Fruit fly (Drosophila melanogaster) whole organism, embryonic: ENCODE data around the gene Spase25.
A peak's percentile ranks its signal among the peaks of the same experiment; 100 is the strongest.

Source experiments
- Abd-B ChIP-seq: fragments of 200-800 bp; sonication (Bioruptor generic); optimal IDR thresholded peaks from 2 replicates; lab custom pipeline; 2018; ENCODE audit warnings: missing biosample characterization, mild to moderate bottlenecking, missing genetic modification characterization, moderate library complexity
- BEAF-32 ChIP-seq: fragments of 200-800 bp; sonication (Bioruptor generic); optimal IDR thresholded peaks from 3 replicates; lab custom pipeline; 2017; ENCODE audit warnings: missing biosample characterization, missing genetic modification characterization, mild to moderate bottlenecking, moderate library complexity, missing genetic modification reagents
- CG1024 ChIP-seq: fragments of 200-800 bp; sonication (Bioruptor generic); IDR thresholded peaks from 2 replicates; pipeline ENCODE4 v1.3.6; 2022; ENCODE audit warnings: missing biosample characterization, missing genetic modification characterization
- CG10366 ChIP-seq: fragments of 200-800 bp; sonication (Bioruptor generic); IDR thresholded peaks from 2 replicates; pipeline ENCODE4 v1.3.6; 2022; ENCODE audit warnings: missing biosample characterization, missing genetic modification characterization
- CG12391 ChIP-seq: fragments of 200-800 bp; sonication (Bioruptor generic); optimal IDR thresholded peaks from 3 replicates; lab custom pipeline; 2018; ENCODE audit warnings: missing biosample characterization, mild to moderate bottlenecking, missing genetic modification characterization, moderate library complexity
- CG13775 ChIP-seq: fragments of 200-800 bp; sonication (Bioruptor generic); optimal IDR thresholded peaks from 3 replicates; lab custom pipeline; 2017; ENCODE audit warnings: missing biosample characterization, mild to moderate bottlenecking, missing genetic modification characterization
- CG14441 ChIP-seq: fragments of 200-800 bp; sonication (Bioruptor generic); IDR thresholded peaks from 2 replicates; pipeline ENCODE4 v1.3.6; 2022; ENCODE audit warnings: missing biosample characterization, missing genetic modification characterization
- CG14710 ChIP-seq: fragments of 200-800 bp; sonication (Bioruptor generic); optimal IDR thresholded peaks from 3 replicates; lab custom pipeline; 2019; ENCODE audit warnings: missing biosample characterization, mild to moderate bottlenecking, missing genetic modification characterization, moderate library complexity
- CG15479 ChIP-seq: fragments of 200-800 bp; sonication (Bioruptor generic); optimal IDR thresholded peaks from 3 replicates; lab custom pipeline; 2019; ENCODE audit warnings: missing biosample characterization, mild to moderate bottlenecking, missing genetic modification characterization, moderate library complexity
- CG15601 ChIP-seq: fragments of 200-800 bp; sonication (Bioruptor generic); optimal IDR thresholded peaks from 3 replicates; lab custom pipeline; 2019; ENCODE audit warnings: missing biosample characterization, mild to moderate bottlenecking, missing genetic modification characterization, moderate library complexity
- CG16815 ChIP-seq: fragments of 200-800 bp; sonication (Bioruptor generic); optimal IDR thresholded peaks from 3 replicates; lab custom pipeline; 2017; ENCODE audit warnings: missing biosample characterization, mild to moderate bottlenecking, missing genetic modification characterization
- CG17186 ChIP-seq: fragments of 200-800 bp; sonication (Bioruptor generic); optimal IDR thresholded peaks from 3 replicates; lab custom pipeline; 2017; ENCODE audit warnings: missing biosample characterization, missing genetic modification reagents, missing genetic modification characterization
- CG17829 ChIP-seq: fragments of 200-800 bp; optimal IDR thresholded peaks from 2 replicates; lab custom pipeline; 2019; ENCODE audit warnings: missing biosample characterization, mild to moderate bottlenecking, missing genetic modification characterization, moderate library complexity
- CG17912 ChIP-seq: fragments of 200-800 bp; sonication (Bioruptor generic); optimal IDR thresholded peaks from 2 replicates; lab custom pipeline; 2018; ENCODE audit warnings: missing biosample characterization, mild to moderate bottlenecking, missing genetic modification characterization
- CG1792 ChIP-seq: fragments of 200-800 bp; sonication (Bioruptor generic); optimal IDR thresholded peaks from 2 replicates; lab custom pipeline; 2016; ENCODE audit warnings: missing biosample characterization, missing genetic modification characterization
- CG34422 ChIP-seq: fragments of 200-800 bp; sonication (Bioruptor generic); IDR thresholded peaks from 3 replicates; pipeline ENCODE4 v1.3.6; 2022; ENCODE audit warnings: missing biosample characterization, missing genetic modification characterization
- CG4820 ChIP-seq: fragments of 200-800 bp; sonication (Bioruptor generic); optimal IDR thresholded peaks from 3 replicates; lab custom pipeline; 2016; ENCODE audit warnings: missing biosample characterization, missing genetic modification characterization
- CG5953 ChIP-seq: fragments of 200-800 bp; sonication (Bioruptor generic); IDR thresholded peaks from 2 replicates; pipeline ENCODE4 v1.3.6; 2022; ENCODE audit warnings: missing biosample characterization, missing genetic modification characterization
- CG6175 ChIP-seq: fragments of 200-800 bp; sonication (Bioruptor generic); IDR thresholded peaks from 3 replicates; pipeline ENCODE4 v1.3.6; 2022; ENCODE audit warnings: missing biosample characterization, missing genetic modification characterization
- CG8359 ChIP-seq: fragments of 200-800 bp; sonication (Bioruptor generic); optimal IDR thresholded peaks from 2 replicates; lab custom pipeline; 2017; ENCODE audit warnings: missing biosample characterization, mild to moderate bottlenecking, missing genetic modification characterization, borderline replicate concordance
- CG9437 ChIP-seq: fragments of 200-800 bp; sonication (Bioruptor generic); optimal IDR thresholded peaks from 2 replicates; lab custom pipeline; 2018; ENCODE audit warnings: missing biosample characterization, mild to moderate bottlenecking, missing genetic modification characterization
- CTCF ChIP-seq: fragments of 200-800 bp; sonication (Bioruptor generic); optimal IDR thresholded peaks from 2 replicates; lab custom pipeline; 2017; ENCODE audit warnings: missing biosample characterization, mild to moderate bottlenecking, missing genetic modification characterization, moderate library complexity
- Dbx ChIP-seq: fragments of 200-800 bp; sonication (Bioruptor generic); IDR thresholded peaks from 3 replicates; pipeline ENCODE4 v1.3.6; 2022; ENCODE audit warnings: missing biosample characterization, missing genetic modification characterization
- Elba2 ChIP-seq: fragments of 200-800 bp; sonication (Bioruptor generic); optimal IDR thresholded peaks from 3 replicates; lab custom pipeline; 2016; ENCODE audit warnings: missing biosample characterization, missing genetic modification characterization
- Ets65A ChIP-seq: fragments of 200-800 bp; sonication (Bioruptor generic); peaks from one replicate; lab custom pipeline; 2016; ENCODE audit warnings: missing biosample characterization, missing genetic modification characterization
- HLH4C ChIP-seq: fragments of 200-800 bp; sonication (Bioruptor generic); IDR thresholded peaks from 3 replicates; pipeline ENCODE4 v1.3.6; 2022; ENCODE audit warnings: missing biosample characterization, missing genetic modification characterization; ENCODE audit not compliant: partially characterized antibody
- Mes4 ChIP-seq: fragments of 200-800 bp; sonication (Bioruptor generic); optimal IDR thresholded peaks from 2 replicates; lab custom pipeline; 2016; ENCODE audit warnings: missing biosample characterization, missing genetic modification characterization
- PHDP ChIP-seq: fragments of 200-800 bp; sonication (Bioruptor generic); optimal IDR thresholded peaks from 3 replicates; lab custom pipeline; 2018; ENCODE audit warnings: missing biosample characterization, mild to moderate bottlenecking, missing genetic modification characterization, moderate library complexity
- Rfx ChIP-seq: fragments of 200-800 bp; sonication (Bioruptor generic); IDR thresholded peaks from 2 replicates; pipeline ENCODE4 v1.3.6; 2022; ENCODE audit warnings: missing biosample characterization, missing genetic modification characterization
- Sox102F ChIP-seq: fragments of 200-800 bp; sonication (Bioruptor generic); optimal IDR thresholded peaks from 2 replicates; lab custom pipeline; 2018; ENCODE audit warnings: missing biosample characterization, mild to moderate bottlenecking, missing genetic modification characterization, moderate library complexity
- ac ChIP-seq: fragments of 200-800 bp; sonication (Bioruptor generic); optimal IDR thresholded peaks from 3 replicates; lab custom pipeline; 2017; ENCODE audit warnings: missing biosample characterization, mild to moderate bottlenecking, missing genetic modification characterization
- ato ChIP-seq: fragments of 200-800 bp; sonication (Bioruptor generic); IDR thresholded peaks from 2 replicates; pipeline ENCODE4 v1.3.6; 2022; ENCODE audit warnings: missing biosample characterization, missing genetic modification characterization; ENCODE audit not compliant: partially characterized antibody
- bab2 ChIP-seq: fragments of 200-800 bp; sonication (Bioruptor generic); optimal IDR thresholded peaks from 2 replicates; lab custom pipeline; 2016; ENCODE audit warnings: missing biosample characterization, missing genetic modification characterization
- bcd ChIP-seq: fragments of 200-800 bp; sonication (Bioruptor generic); optimal IDR thresholded peaks from 2 replicates; lab custom pipeline; 2017; ENCODE audit warnings: missing biosample characterization, mild to moderate bottlenecking, missing genetic modification characterization
- dmrt11E ChIP-seq: fragments of 200-800 bp; sonication (Bioruptor generic); optimal IDR thresholded peaks from 3 replicates; lab custom pipeline; 2018; ENCODE audit warnings: missing biosample characterization, mild to moderate bottlenecking, missing genetic modification characterization, moderate library complexity
- eyg ChIP-seq: fragments of 200-800 bp; sonication (Bioruptor generic); optimal IDR thresholded peaks from 3 replicates; lab custom pipeline; 2016; ENCODE audit warnings: missing biosample characterization, missing genetic modification characterization
- fd96Cb ChIP-seq: fragments of 200-800 bp; sonication (Bioruptor generic); optimal IDR thresholded peaks from 2 replicates; lab custom pipeline; 2018; ENCODE audit warnings: missing biosample characterization, mild to moderate bottlenecking, missing genetic modification characterization, moderate library complexity
- gfzf ChIP-seq: fragments of 200-800 bp; sonication (Bioruptor generic); optimal IDR thresholded peaks from 2 replicates; lab custom pipeline; 2016; ENCODE audit warnings: missing biosample characterization, mild to moderate bottlenecking, missing genetic modification characterization, moderate library complexity
- gsb-n ChIP-seq: fragments of 200-800 bp; sonication (Bioruptor generic); optimal IDR thresholded peaks from 3 replicates; lab custom pipeline; 2018; ENCODE audit warnings: missing biosample characterization, mild to moderate bottlenecking, missing genetic modification characterization
- kah ChIP-seq: fragments of 200-800 bp; sonication (Bioruptor generic); optimal IDR thresholded peaks from 2 replicates; lab custom pipeline; 2018; ENCODE audit warnings: missing biosample characterization, mild to moderate bottlenecking, missing genetic modification characterization
- lab ChIP-seq: fragments of 200-800 bp; sonication (Bioruptor generic); optimal IDR thresholded peaks from 3 replicates; lab custom pipeline; 2017; ENCODE audit warnings: missing biosample characterization, missing genetic modification characterization, mild to moderate bottlenecking, moderate library complexity, missing genetic modification reagents
- onecut ChIP-seq: fragments of 200-800 bp; sonication (Bioruptor generic); IDR thresholded peaks from 2 replicates; pipeline ENCODE4 v1.3.6; 2022; ENCODE audit warnings: missing biosample characterization, missing genetic modification characterization
- pho ChIP-seq: fragments of 200-800 bp; sonication (Bioruptor generic); optimal IDR thresholded peaks from 2 replicates; lab custom pipeline; 2016; ENCODE audit warnings: missing biosample characterization, missing genetic modification characterization
- sc ChIP-seq, 3 experiments: fragments of >200 bp in 2 of 3; fragments of 200-800 bp in 1 of 3; sonication (Bioruptor generic) in 1 of 3; optimal IDR thresholded peaks; 2 replicates in 2 of 3; 3 replicates in 1 of 3; lab custom pipeline; 2017; ENCODE audit warnings: mild to moderate bottlenecking in 1 of 3, missing biosample characterization in 1 of 3, missing genetic modification characterization in 1 of 3, missing genetic modification reagents in 1 of 3
- scrt ChIP-seq: fragments of 200-800 bp; sonication (Bioruptor generic); optimal IDR thresholded peaks from 2 replicates; lab custom pipeline; 2018; ENCODE audit warnings: missing biosample characterization, mild to moderate bottlenecking, missing genetic modification characterization, moderate library complexity
- sisA ChIP-seq: fragments of 200-800 bp; sonication (Bioruptor generic); IDR thresholded peaks from 2 replicates; pipeline ENCODE4 v1.3.6; 2022; ENCODE audit warnings: missing biosample characterization, missing genetic modification characterization
- slp2 ChIP-seq: fragments of 200-800 bp; sonication (Bioruptor generic); optimal IDR thresholded peaks from 2 replicates; lab custom pipeline; 2016; ENCODE audit warnings: missing biosample characterization, missing genetic modification characterization
- stwl ChIP-seq: fragments of 200-800 bp; sonication (Bioruptor generic); optimal IDR thresholded peaks from 3 replicates; lab custom pipeline; 2018; ENCODE audit warnings: missing biosample characterization, mild to moderate bottlenecking, missing genetic modification characterization, moderate library complexity
- tx ChIP-seq: fragments of 200-800 bp; sonication (Bioruptor generic); optimal IDR thresholded peaks from 2 replicates; lab custom pipeline; 2016; ENCODE audit warnings: missing biosample characterization, missing genetic modification characterization
- vfl ChIP-seq: fragments of 200-800 bp; sonication (Bioruptor generic); optimal IDR thresholded peaks from 2 replicates; lab custom pipeline; 2016; ENCODE audit warnings: missing biosample characterization, missing genetic modification characterization

Spase25 gene

dm6 chrX:11494731-11495277 lies 9.8 kb downstream of the Spase25 start (continued):
- TF ChIP-seq ac = peak; percentile 45
- TF ChIP-seq CG1024 = no peak
- 0 out of 2 replicates have a peak, but pooled peaks have one; percentile 23 for TF ChIP-seq CG14441 (GFP tag; lab: Robert Waterston, UW)
- peak; percentile 74 for TF ChIP-seq CG13775
- TF ChIP-seq scrt = no peak
- TF ChIP-seq bcd (GFP tag; lab: Kevin White, UChicago) = peak; percentile 56
- TF ChIP-seq CG1792 = peak; percentile 52
- peak; percentile 38 for TF ChIP-seq CG9437 (GFP tag; lab: Kevin White, UChicago)
- peak; percentile 62 for TF ChIP-seq lab
- TF ChIP-seq CG17186 = peak; percentile 47
- TF ChIP-seq bab2 (GFP tag; lab: Kevin White, UChicago) = peak; percentile 52
- no peak for TF ChIP-seq stwl (tag; lab: Kevin White, UChicago)
- no peak for TF ChIP-seq HLH4C (GFP tag; lab: Robert Waterston, UW)
- peak; percentile 85 for TF ChIP-seq fd96Cb (tag; lab: Kevin White, UChicago)
- TF ChIP-seq CG16815 = peak; percentile 79
- peak; percentile 63 for TF ChIP-seq CG15479 (GFP tag; lab: Kevin White, UChicago)
- peak; percentile 45 for TF ChIP-seq kah
- peak; percentile 87 for TF ChIP-seq CG14710 (tag; lab: Kevin White, UChicago)
- TF ChIP-seq Sox102F (GFP tag; lab: Kevin White, UChicago) = peak; percentile 73
- TF ChIP-seq dmrt11E (tag; lab: Kevin White, UChicago) = peak; percentile 92
- peak; percentile 41 for TF ChIP-seq Rfx (GFP tag; lab: Robert Waterston, UW)
- peak; percentile 68 for TF ChIP-seq CG4820 (GFP tag; lab: Kevin White, UChicago)
- peak; percentile 61; the same call in 1 of the 3 replicates for TF ChIP-seq CG34422 (GFP tag; lab: Robert Waterston, UW)
- no peak for TF ChIP-seq ato
- no peak for TF ChIP-seq CG5953 (GFP tag; lab: Robert Waterston, UW)
- TF ChIP-seq CG17912 (GFP tag; lab: Kevin White, UChicago) = no peak
- TF ChIP-seq vfl (GFP tag; lab: Kevin White, UChicago) = no peak
- TF ChIP-seq BEAF-32 (GFP tag; lab: Kevin White, UChicago) = no peak
- peak; percentile 92 for TF ChIP-seq Ets65A
- TF ChIP-seq gsb-n = peak; percentile 82
- no peak for TF ChIP-seq Elba2 (GFP tag; lab: Kevin White, UChicago)
- no peak for TF ChIP-seq gfzf (GFP tag; lab: Kevin White, UChicago)
- peak; percentile 41 for TF ChIP-seq tx (GFP tag; lab: Kevin White, UChicago)
- TF ChIP-seq CG10366 (GFP tag; lab: Robert Waterston, UW) = 0 out of 2 replicates have a peak, but pooled peaks have one; percentile 34
- TF ChIP-seq CG6175 (GFP tag; lab: Robert Waterston, UW) = no peak
- TF ChIP-seq eyg (GFP tag; lab: Kevin White, UChicago) = no peak
- TF ChIP-seq pho (GFP tag; lab: Kevin White, UChicago) = peak; percentile 6
- no peak for TF ChIP-seq Dbx
- TF ChIP-seq CG15601 (tag; lab: Kevin White, UChicago) = peak; percentile 84
- TF ChIP-seq CG8359 = peak; percentile 61
- TF ChIP-seq onecut = peak; percentile 51
- TF ChIP-seq CG12391 (tag; lab: Kevin White, UChicago) = peak; percentile 80
- peak; percentile 74 for TF ChIP-seq Mes4 (GFP tag; lab: Kevin White, UChicago)
- TF ChIP-seq sc (optimal IDR thresholded peaks at IDR 0.05; lab: Kevin White, UChicago) = no peak
- peak; percentile 70 for TF ChIP-seq sc (GFP tag; optimal IDR thresholded peaks at IDR 0.05; lab: Kevin White, UChicago)
- peak; percentile 48 for TF ChIP-seq Abd-B (GFP tag; lab: Kevin White, UChicago)
- peak; percentile 70 for TF ChIP-seq slp2
- TF ChIP-seq sisA (GFP tag; lab: Robert Waterston, UW) = peak; percentile 64
- peak; percentile 14 for TF ChIP-seq CTCF (GFP tag; lab: Kevin White, UChicago)
- TF ChIP-seq CG17829 (tag; lab: Kevin White, UChicago) = peak; percentile 81
- TF ChIP-seq PHDP (tag; lab: Kevin White, UChicago) = peak; percentile 71
